Worm (Caenorhabditis elegans) whole organism, L1 larva: Measurements from ENCODE around the gene clec-62.

Experiments used
- aly-2 ChIP-seq: fragments of 150-350 bp; optimal IDR thresholded peaks from 2 replicates; lab custom pipeline; 2014; ENCODE audit warnings: missing biosample characterization, missing genetic modification characterization
- ama-1 ChIP-seq: fragments of 150-350 bp; optimal IDR thresholded peaks from 2 replicates; lab custom pipeline; 2014
- snpc-4 ChIP-seq: fragments of 150-350 bp; optimal IDR thresholded peaks from 2 replicates; lab custom pipeline; 2014; ENCODE audit warnings: missing biosample characterization, missing genetic modification characterization
- unc-130 ChIP-seq: fragments of 150-350 bp; optimal IDR thresholded peaks from 2 replicates; lab custom pipeline; 2017; ENCODE audit warnings: missing biosample characterization, missing genetic modification characterization, inconsistent platforms
- ztf-4 ChIP-seq: fragments of 150-350 bp; optimal IDR thresholded peaks from 2 replicates; lab custom pipeline; 2014; ENCODE audit warnings: missing biosample characterization, missing genetic modification characterization

ce11 chrII:12931456-12931923 lies 36.6 kb upstream of the clec-62 start, which contains the start of gene dct-18:
- TF ChIP-seq snpc-4 (tag; lab: Kevin White, UChicago) (no peak), aly-2 (tag; lab: Kevin White, UChicago) (no peak), ztf-4 (no peak), unc-130 (tag; lab: Kevin White, UChicago) (no peak), ama-1 (lab: Kevin White, UChicago) (no peak)
